Fruit fly (Drosophila melanogaster): ENCODE data around the gene Eig71Eh.
A peak's percentile ranks its signal among the peaks of the same experiment; 100 is the strongest.

Gene Eig71Eh

DNA sequence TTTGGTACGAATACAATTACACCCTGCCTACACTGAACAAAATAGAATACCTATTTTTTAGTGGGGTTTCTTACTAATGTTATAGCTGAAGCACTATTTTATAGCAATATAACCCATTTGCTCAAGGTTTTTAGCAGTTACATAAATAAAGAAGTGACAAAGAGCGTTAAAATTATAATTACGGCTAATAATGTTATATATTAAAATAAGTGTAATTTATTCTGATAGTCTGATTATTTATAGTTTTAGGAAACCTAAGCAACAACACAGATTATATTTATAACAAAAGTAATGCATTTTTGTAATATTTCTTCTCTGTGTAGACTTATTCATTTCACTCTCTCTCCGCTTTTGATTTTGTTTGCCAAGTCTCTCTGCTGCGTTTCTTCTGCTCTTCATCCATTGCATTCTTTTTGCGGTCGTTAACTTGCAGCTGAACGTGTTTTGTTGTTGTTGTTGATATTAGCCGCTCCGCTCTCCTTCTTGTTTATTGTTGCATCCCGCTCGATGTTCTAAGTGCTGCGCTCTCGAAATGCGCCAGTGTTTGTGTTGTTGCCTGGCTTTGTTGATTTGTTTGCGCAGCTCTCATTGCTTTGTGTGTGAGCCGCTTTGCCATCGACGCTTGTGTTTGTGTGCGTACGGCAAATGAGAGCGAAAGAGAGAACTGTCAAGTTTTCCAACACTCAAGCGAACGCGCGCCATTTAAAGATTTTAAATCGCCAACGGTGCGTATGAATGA, 33.4 kb downstream of the Eig71Eh start (continued):
- TF ChIP-seq cg (GFP tag; optimal IDR thresholded peaks at IDR 0.05) (peak; percentile 89), CG9876 (GFP tag; optimal IDR thresholded peaks at IDR 0.05) (no peak), CG1233 (GFP tag; optimal IDR thresholded peaks at IDR 0.05) (peak; percentile 87), Atf3 (GFP tag; optimal IDR thresholded peaks at IDR 0.05) (peak; percentile 13), Med (GFP tag) (peak; percentile 92), CG2116 (GFP tag; optimal IDR thresholded peaks at IDR 0.05) (peak; percentile 67), Spps (tag; optimal IDR thresholded peaks at IDR 0.05) (peak; percentile 89), esg (GFP tag; conservative IDR thresholded peaks at IDR 0.05) (peak; percentile 84), al (GFP tag; IDR thresholded peaks at IDR 0.05) (peak; percentile 88), pros (GFP tag; optimal IDR thresholded peaks at IDR 0.05) (no peak), sc (optimal IDR thresholded peaks at IDR 0.05) (no peak), sc (GFP tag; optimal IDR thresholded peaks at IDR 0.05) (peak; percentile 90), mam (GFP tag; optimal IDR thresholded peaks at IDR 0.05) (peak; percentile 55), gro (GFP tag; optimal IDR thresholded peaks at IDR 0.05) (peak; percentile 16), B-H2 (GFP tag; optimal IDR thresholded peaks at IDR 0.05) (peak; percentile 44), bigmax (GFP tag; optimal IDR thresholded peaks at IDR 0.05) (no peak), CG12219 (GFP tag; optimal IDR thresholded peaks at IDR 0.05) (peak; percentile 67), phol (tag; optimal IDR thresholded peaks at IDR 0.05) (peak; percentile 97), onecut (GFP tag; IDR thresholded peaks at IDR 0.05) (peak; percentile 45), cato (GFP tag; optimal IDR thresholded peaks at IDR 0.05; ENCODE audit: borderline replicate concordance) (peak; percentile 66), Usf (GFP tag; optimal IDR thresholded peaks at IDR 0.05) (peak; percentile 74), CG10274 (GFP tag; optimal IDR thresholded peaks at IDR 0.05) (peak; percentile 59), CG9609 (GFP tag; optimal IDR thresholded peaks at IDR 0.05) (peak; percentile 22), fd102C (GFP tag; optimal IDR thresholded peaks at IDR 0.05) (no peak), CG3065 (GFP tag; optimal IDR thresholded peaks at IDR 0.05) (peak; percentile 57), HHEX (GFP tag; optimal IDR thresholded peaks at IDR 0.05) (peak; percentile 86), jing (GFP tag; optimal IDR thresholded peaks at IDR 0.05) (peak; percentile 74), CG32767 (GFP tag; IDR thresholded peaks at IDR 0.05) (peak; percentile 80), CG10654 (GFP tag; optimal IDR thresholded peaks at IDR 0.05) (peak; percentile 81), CG2712 (tag; optimal IDR thresholded peaks at IDR 0.05) (peak; percentile 95), prd (optimal IDR thresholded peaks at IDR 0.05) (no peak), prd (GFP tag; IDR thresholded peaks at IDR 0.05) (peak; percentile 88), grau (tag; optimal IDR thresholded peaks at IDR 0.05) (peak; percentile 94), mirr (GFP tag; optimal IDR thresholded peaks at IDR 0.05) (peak; percentile 11), CG15269 (tag; optimal IDR thresholded peaks at IDR 0.05) (peak; percentile 92), CG14441 (GFP tag; IDR thresholded peaks at IDR 0.05) (peak; percentile 86), yki (optimal IDR thresholded peaks at IDR 0.05) (peak; percentile 5), CG5953 (GFP tag; IDR thresholded peaks at IDR 0.05) (0 out of 2 replicates have a peak, but pooled peaks have one; percentile 16), CG17385 (GFP tag; optimal IDR thresholded peaks at IDR 0.05) (peak; percentile 86), hb (GFP tag; IDR thresholded peaks at IDR 0.05; ENCODE audit: partially characterized antibody) (no peak), CG7372 (GFP tag; IDR thresholded peaks at IDR 0.05) (peak; percentile 87), Vsx1 (GFP tag; optimal IDR thresholded peaks at IDR 0.05) (peak; percentile 87), Fer2 (tag; optimal IDR thresholded peaks at IDR 0.05) (peak; percentile 72), Dfd (GFP tag; optimal IDR thresholded peaks at IDR 0.05) (no peak), fd64A (GFP tag; optimal IDR thresholded peaks at IDR 0.05) (peak; percentile 80), H2.0 (GFP tag; IDR thresholded peaks at IDR 0.05) (peak; percentile 75), kay (GFP tag; optimal IDR thresholded peaks at IDR 0.05) (peak; percentile 59), CG34376 (GFP tag; optimal IDR thresholded peaks at IDR 0.05) (no peak), CG7271 (tag; optimal IDR thresholded peaks at IDR 0.05) (peak; percentile 20), Rx (GFP tag; IDR thresholded peaks at IDR 0.05) (no peak)

Measured in whole organism, embryonic.